Worm (Caenorhabditis elegans): ENCODE results near the gene F53E10.6.
"Not testable (repeated sequence)": the region's sequence is repeated elsewhere in the genome, so short reads cannot be mapped to it uniquely, and the experiment has no call there.

F53E10.6 gene

DNA sequence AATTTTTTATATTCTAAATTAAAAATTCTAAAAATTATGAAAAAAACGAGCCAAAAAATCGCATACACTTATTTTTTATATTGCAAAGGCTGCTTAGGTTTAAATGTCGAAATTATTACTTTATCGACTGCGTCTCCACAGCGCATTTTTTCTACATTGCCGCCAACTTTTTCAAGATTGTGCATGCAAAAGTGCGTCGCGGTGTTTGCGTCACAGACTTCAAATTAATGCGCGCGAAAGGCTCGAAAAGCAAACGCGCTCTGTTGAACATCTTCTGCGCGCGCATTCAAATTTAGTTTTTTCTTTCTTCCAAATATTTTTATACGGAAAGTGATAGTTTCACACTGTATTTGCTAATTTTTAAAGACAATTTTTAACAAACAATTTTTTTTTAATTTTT, 2.3 kb downstream of the F53E10.6 start (continued):
- no peak for TF ChIP-seq mdl-1 (tag; optimal IDR thresholded peaks at IDR 0.05)
- no peak for TF ChIP-seq F49E8.2 (tag; optimal IDR thresholded peaks at IDR 0.05; ENCODE audit: borderline replicate concordance)
- TF ChIP-seq unc-130 (GFP tag; optimal IDR thresholded peaks at IDR 0.05), result peak; percentile 50
- TF ChIP-seq lin-39 (tag; optimal IDR thresholded peaks at IDR 0.05), result no peak
- TF ChIP-seq Y75B8A.6 (GFP tag; IDR thresholded peaks at IDR 0.05), result no peak
- TF ChIP-seq set-16 (GFP tag; IDR thresholded peaks at IDR 0.05), result peak; percentile 30; the same call in 1 of the 2 replicates
- TF ChIP-seq nhr-10 (tag; optimal IDR thresholded peaks at IDR 0.05), result no peak
- TF ChIP-seq zfp-3 (GFP tag; conservative IDR thresholded peaks at IDR 0.05), result peak; percentile 89
- TF ChIP-seq dmd-8 (GFP tag; IDR thresholded peaks at IDR 0.05), result 0 out of 2 replicates have a peak, but pooled peaks have one; percentile 33
- no peak for TF ChIP-seq F26F4.8 (GFP tag; conservative IDR thresholded peaks at IDR 0.05)

DNA sequence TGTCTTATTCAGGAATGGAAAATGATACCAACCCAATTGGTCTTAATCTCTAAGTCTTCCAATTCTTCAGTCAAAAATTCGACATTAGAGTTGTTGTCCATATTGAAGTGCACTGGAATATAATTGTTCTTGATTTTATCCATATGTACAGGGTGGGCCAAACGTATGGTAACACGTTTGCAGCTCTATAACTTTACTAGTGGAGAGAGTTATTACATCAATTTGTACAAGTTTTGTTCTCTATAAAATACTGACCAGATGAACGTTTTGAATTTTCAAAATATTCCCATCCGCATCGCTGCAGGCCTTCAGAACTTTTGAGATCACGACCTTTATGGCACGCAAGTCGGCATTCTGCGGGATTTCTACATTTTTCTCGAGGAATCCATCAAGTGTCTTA, 4.0 kb downstream of the F53E10.6 start, which contains the start of gene F53E10.5:
Gene F53E10.5, minus strand, starts transcription at position 101 of the 400 bp plus-strand sequence.
- not testable (repeated sequence) for TF ChIP-seq nhr-6, lin-39, mdl-1 (tag; optimal IDR thresholded peaks at IDR 0.05)

DNA sequence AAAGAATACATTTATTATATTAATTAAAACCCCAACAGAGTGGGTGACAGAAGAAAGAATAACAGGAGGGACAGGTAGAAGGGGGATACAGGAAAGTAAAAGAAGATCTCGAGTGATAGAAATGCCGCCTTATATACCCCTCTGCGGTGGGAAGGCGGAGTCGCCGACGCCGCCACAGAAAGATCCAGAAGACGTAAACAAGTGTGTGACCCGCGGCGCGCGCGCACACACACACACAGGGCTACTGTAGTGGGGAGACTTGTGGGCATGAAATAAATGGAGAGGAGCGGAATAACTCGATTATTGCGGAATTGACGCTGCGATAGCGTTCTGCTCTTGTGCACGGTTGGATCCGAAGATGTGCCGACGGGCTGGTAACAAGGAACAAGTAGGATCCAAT, 7.1 kb downstream of the F53E10.6 start:
- TF ChIP-seq nhr-42 (GFP tag; IDR thresholded peaks at IDR 0.05) (no peak), lim-7 (GFP tag; IDR thresholded peaks at IDR 0.05) (no peak), zip-2 (tag; optimal IDR thresholded peaks at IDR 0.05) (no peak), snpc-1.2 (GFP tag; IDR thresholded peaks at IDR 0.05) (0 out of 2 replicates have a peak, but pooled peaks have one; percentile 20), fkh-10 (GFP tag; optimal IDR thresholded peaks at IDR 0.05) (no peak), hmg-1.1 (GFP tag; IDR thresholded peaks at IDR 0.05) (no peak), dmd-9 (GFP tag; IDR thresholded peaks at IDR 0.05) (no peak), sdz-12 (GFP tag; optimal IDR thresholded peaks at IDR 0.05) (no peak), lsy-2 (tag; optimal IDR thresholded peaks at IDR 0.05) (no peak), F44E2.7 (GFP tag; IDR thresholded peaks at IDR 0.05) (0 out of 2 replicates have a peak, but pooled peaks have one; percentile 47), daf-19 (GFP tag; conservative IDR thresholded peaks at IDR 0.05) (no peak), unc-62 (GFP tag; optimal IDR thresholded peaks at IDR 0.05 in 1 of 2) (peak in 1 of 2 experiments; percentile 2), unc-62 (tag; optimal IDR thresholded peaks at IDR 0.05) (no peak), arid-1 (GFP tag; conservative IDR thresholded peaks at IDR 0.05) (no peak), nhr-111 (GFP tag; optimal IDR thresholded peaks at IDR 0.05) (no peak), lin-29 (GFP tag; IDR thresholded peaks at IDR 0.05) (no peak), D1046.2 (GFP tag; IDR thresholded peaks at IDR 0.05) (no peak), dve-1 (tag; optimal IDR thresholded peaks at IDR 0.05; ENCODE audit: insufficient read depth) (no peak), ama-1 (optimal IDR thresholded peaks at IDR 0.05) (no peak)

DNA sequence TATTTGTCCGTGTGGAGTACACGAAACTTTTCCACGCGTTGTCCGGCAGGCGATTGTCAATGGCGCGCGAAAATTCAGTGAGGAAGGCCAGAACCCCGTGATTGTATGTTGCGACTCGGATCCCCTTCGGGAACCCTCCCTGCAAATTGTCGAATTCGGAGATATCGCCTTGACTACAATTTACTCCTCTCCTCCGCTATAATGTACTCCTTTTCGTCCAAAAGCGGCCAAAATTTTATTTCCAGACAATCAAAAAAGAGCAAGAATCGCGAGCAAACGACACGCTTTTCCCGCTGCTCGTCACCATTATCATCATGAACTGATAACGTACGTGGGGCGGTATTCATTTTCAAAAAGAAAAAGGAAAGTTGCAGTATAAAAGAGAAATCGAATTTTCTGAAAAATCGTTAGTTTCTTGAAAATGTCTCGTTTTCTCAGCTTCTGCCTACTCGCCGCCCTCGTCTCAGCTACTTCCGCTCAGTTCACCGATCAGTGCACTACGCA, 10.6 kb downstream of the F53E10.6 start, which contains the start of gene irg-3:
Gene irg-3, plus strand, starts transcription at position 419 of the 504 bp plus-strand sequence.
- TF ChIP-seq egl-27 (tag; optimal IDR thresholded peaks at IDR 0.05), result no peak
- TF ChIP-seq nhr-111 (GFP tag; optimal IDR thresholded peaks at IDR 0.05), result no peak
- TF ChIP-seq zip-2 (tag; optimal IDR thresholded peaks at IDR 0.05), result no peak
- no peak for TF ChIP-seq daf-19 (GFP tag; conservative IDR thresholded peaks at IDR 0.05)
- TF ChIP-seq attf-4 (tag; optimal IDR thresholded peaks at IDR 0.05), result no peak
- TF ChIP-seq hlh-11 (tag; optimal IDR thresholded peaks at IDR 0.05), result peak; percentile 10
- peak; percentile 65 for TF ChIP-seq dmd-6 (GFP tag; IDR thresholded peaks at IDR 0.05)
- TF ChIP-seq nhr-48 (tag; optimal IDR thresholded peaks at IDR 0.05), result no peak
- peak; percentile 52 for TF ChIP-seq aha-1 (tag)
- TF ChIP-seq zfp-3 (GFP tag; conservative IDR thresholded peaks at IDR 0.05), result no peak
- TF ChIP-seq nhr-28 (tag; optimal IDR thresholded peaks at IDR 0.05), result peak; percentile 45
